Worm (Caenorhabditis elegans): ENCODE results near the gene C17G10.1.

DNA sequence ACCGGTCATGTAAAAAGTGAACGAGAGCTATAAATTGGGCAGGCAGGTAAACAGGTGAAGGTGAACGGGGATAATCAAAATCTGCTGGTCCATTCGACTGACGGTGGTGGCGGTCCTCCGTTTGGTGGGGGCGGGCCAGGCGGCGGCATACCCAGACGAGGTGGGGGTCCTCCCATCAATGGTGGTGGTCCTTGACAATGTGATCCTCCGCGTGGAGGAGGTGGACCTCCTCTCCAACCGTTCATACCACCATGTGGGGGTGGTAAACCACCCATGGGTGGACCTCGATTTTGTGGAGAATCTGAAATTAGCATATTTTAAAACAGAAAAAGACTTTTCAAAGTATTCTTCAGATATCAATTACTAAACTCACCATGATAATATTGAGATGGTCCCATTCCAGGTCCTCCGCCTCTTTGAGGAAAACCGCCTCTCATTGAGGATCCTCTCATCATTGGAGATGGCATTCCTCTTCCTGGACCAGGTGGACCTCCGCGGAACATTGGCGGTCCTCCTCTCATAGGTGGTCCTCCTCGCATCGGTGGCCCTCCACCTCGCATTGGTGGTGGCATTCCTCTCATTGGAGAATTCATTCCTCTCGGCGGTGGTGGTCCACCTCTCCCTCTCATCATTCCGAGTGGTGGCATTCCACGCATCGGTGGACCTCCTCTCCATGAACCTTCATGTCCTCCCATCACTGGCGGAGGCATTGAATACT is 44.2 kb downstream of the C17G10.1 start:
- no peak for TF ChIP-seq hmbx-1 (tag; optimal IDR thresholded peaks at IDR 0.05)
- TF ChIP-seq ama-1 (optimal IDR thresholded peaks at IDR 0.05) = no peak
- TF ChIP-seq sea-1 (GFP tag; conservative IDR thresholded peaks at IDR 0.05) = no peak

Measured in whole organism, early embryonic.